Worm (Caenorhabditis elegans): Measurements from ENCODE around the gene acs-7.

Gene acs-7

ce11 chrII:9264689-9265278, 27.0 kb upstream of the acs-7 start:
- TF ChIP-seq hmg-11 (tag; optimal IDR thresholded peaks at IDR 0.05) (no peak), eor-1 (tag; optimal IDR thresholded peaks at IDR 0.05) (no peak), unc-39 (tag; optimal IDR thresholded peaks at IDR 0.05) (no peak), nfya-1 (tag; optimal IDR thresholded peaks at IDR 0.05; ENCODE audit: insufficient read depth) (peak; percentile 64), nhr-67 (tag; optimal IDR thresholded peaks at IDR 0.05) (no peak), lin-39 (tag; optimal IDR thresholded peaks at IDR 0.05) (peak; percentile 82), nhr-77 (tag; optimal IDR thresholded peaks at IDR 0.05) (no peak), unc-62 (GFP tag; optimal IDR thresholded peaks at IDR 0.05) (no peak), egl-27 (tag; optimal IDR thresholded peaks at IDR 0.05) (no peak), ceh-82 (tag; optimal IDR thresholded peaks at IDR 0.05) (no peak), ztf-4 (tag; optimal IDR thresholded peaks at IDR 0.05) (no peak), tbx-2 (tag; optimal IDR thresholded peaks at IDR 0.05) (no peak), nhr-76 (tag; optimal IDR thresholded peaks at IDR 0.05) (no peak), nhr-43 (tag; optimal IDR thresholded peaks at IDR 0.05; ENCODE audit: poor library complexity, severe bottlenecking) (no peak), elt-1 (tag; optimal IDR thresholded peaks at IDR 0.05) (peak; percentile 50), pqm-1 (tag; optimal IDR thresholded peaks at IDR 0.05) (no peak), mdl-1 (tag; optimal IDR thresholded peaks at IDR 0.05) (no peak), fos-1 (tag; optimal IDR thresholded peaks at IDR 0.05) (no peak), egl-5 (tag; optimal IDR thresholded peaks at IDR 0.05) (peak; percentile 82), mml-1 (tag; optimal IDR thresholded peaks at IDR 0.05) (no peak), snpc-4 (tag; optimal IDR thresholded peaks at IDR 0.05) (no peak), zag-1 (tag; optimal IDR thresholded peaks at IDR 0.05) (no peak)

ce11 chrII:9265705-9266104, 26.1 kb upstream of the acs-7 start:
- TF ChIP-seq skn-1 (tag; optimal IDR thresholded peaks at IDR 0.05), result no peak
- no peak for TF ChIP-seq nhr-76 (tag; optimal IDR thresholded peaks at IDR 0.05)
- no peak for TF ChIP-seq nhr-28 (tag; optimal IDR thresholded peaks at IDR 0.05)
- TF ChIP-seq fos-1 (tag; optimal IDR thresholded peaks at IDR 0.05), result no peak
- no peak for TF ChIP-seq nhr-23 (tag; optimal IDR thresholded peaks at IDR 0.05)
- no peak for TF ChIP-seq lin-15B (tag; optimal IDR thresholded peaks at IDR 0.05)
- no peak for TF ChIP-seq ztf-11 (tag; optimal IDR thresholded peaks at IDR 0.05)
- no peak for TF ChIP-seq snpc-4 (tag; optimal IDR thresholded peaks at IDR 0.05)
- no peak for TF ChIP-seq fkh-10 (GFP tag; optimal IDR thresholded peaks at IDR 0.05)
- TF ChIP-seq ZK546.5 (tag; optimal IDR thresholded peaks at IDR 0.05), result no peak
- no peak for TF ChIP-seq ceh-16 (tag; optimal IDR thresholded peaks at IDR 0.05)
- TF ChIP-seq aly-2 (tag; optimal IDR thresholded peaks at IDR 0.05), result no peak
- TF ChIP-seq lin-39 (tag; optimal IDR thresholded peaks at IDR 0.05), result no peak
- TF ChIP-seq egl-5 (tag; optimal IDR thresholded peaks at IDR 0.05), result no peak
- no peak for TF ChIP-seq R02D3.7 (tag; optimal IDR thresholded peaks at IDR 0.05)
- no peak for TF ChIP-seq ztf-4 (tag; optimal IDR thresholded peaks at IDR 0.05)

ce11 chrII:9266252-9266651, 25.6 kb upstream of the acs-7 start:
- TF ChIP-seq unc-62 (GFP tag; optimal IDR thresholded peaks at IDR 0.05) (no peak), nhr-25 (tag; optimal IDR thresholded peaks at IDR 0.05) (no peak), lin-39 (tag; optimal IDR thresholded peaks at IDR 0.05) (no peak), sea-2 (GFP tag; optimal IDR thresholded peaks at IDR 0.05) (no peak), fos-1 (tag; optimal IDR thresholded peaks at IDR 0.05) (no peak), elt-2 (tag; optimal IDR thresholded peaks at IDR 0.05) (no peak), ztf-4 (tag; optimal IDR thresholded peaks at IDR 0.05) (no peak), pha-4 (tag; optimal IDR thresholded peaks at IDR 0.05) (no peak), elt-1 (tag; optimal IDR thresholded peaks at IDR 0.05) (no peak), egl-5 (tag; optimal IDR thresholded peaks at IDR 0.05) (no peak), snpc-4 (tag; optimal IDR thresholded peaks at IDR 0.05) (no peak), fkh-10 (GFP tag; optimal IDR thresholded peaks at IDR 0.05) (no peak), hmg-11 (tag; optimal IDR thresholded peaks at IDR 0.05) (no peak), ceh-16 (tag; optimal IDR thresholded peaks at IDR 0.05) (no peak), fkh-2 (tag; optimal IDR thresholded peaks at IDR 0.05) (no peak), nhr-23 (tag; optimal IDR thresholded peaks at IDR 0.05) (no peak), egl-27 (tag; optimal IDR thresholded peaks at IDR 0.05) (no peak), jun-1 (tag; optimal IDR thresholded peaks at IDR 0.05) (no peak), nhr-28 (tag; optimal IDR thresholded peaks at IDR 0.05) (no peak), R02D3.7 (tag; optimal IDR thresholded peaks at IDR 0.05) (no peak)
